Worm (Caenorhabditis elegans): ENCODE measurements around the gene chc-1.

The chc-1 gene

ce11 chrIII:10202894-10203871 is at the start of gene chc-1:
chc-1 (plus strand) TSS chrIII:10203821.
- TF ChIP-seq ama-1 (optimal IDR thresholded peaks at IDR 0.05) (no peak), F13C5.2 (tag; optimal IDR thresholded peaks at IDR 0.05) (no peak), aly-1 (tag; optimal IDR thresholded peaks at IDR 0.05) (no peak), scrt-1 (GFP tag; IDR thresholded peaks at IDR 0.05) (no peak), tbx-37 (GFP tag; conservative IDR thresholded peaks at IDR 0.05) (no peak), hmg-4 (GFP tag; optimal IDR thresholded peaks at IDR 0.05) (peak; percentile 1), tra-4 (tag; optimal IDR thresholded peaks at IDR 0.05) (no peak), pes-1 (GFP tag; IDR thresholded peaks at IDR 0.05) (no peak), B0310.2 (tag; optimal IDR thresholded peaks at IDR 0.05) (no peak)

DNA sequence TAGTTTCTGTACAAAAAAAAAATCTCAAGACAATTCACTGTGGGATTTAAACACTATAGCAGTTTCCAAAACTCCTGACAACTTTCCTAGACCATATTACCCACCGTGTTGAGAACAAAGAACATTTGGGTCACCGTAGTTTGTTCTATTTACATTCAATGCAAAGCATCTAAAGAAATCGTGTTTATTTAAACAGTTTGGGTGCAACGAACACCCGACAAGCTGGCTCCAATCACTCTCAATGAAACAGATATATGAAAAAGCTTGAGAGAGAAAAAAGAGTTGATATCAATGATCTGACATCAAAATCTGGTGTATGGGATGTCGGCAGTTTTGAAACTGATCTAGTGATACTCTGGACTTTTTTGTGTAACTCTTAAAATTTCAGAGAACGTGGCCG is 48.6 kb upstream of the chc-1 start:
- TF ChIP-seq hnd-1 (tag; optimal IDR thresholded peaks at IDR 0.05) (no peak), ceh-13 (GFP tag; optimal IDR thresholded peaks at IDR 0.05) (no peak), flt-1 (GFP tag; IDR thresholded peaks at IDR 0.05) (no peak)

DNA sequence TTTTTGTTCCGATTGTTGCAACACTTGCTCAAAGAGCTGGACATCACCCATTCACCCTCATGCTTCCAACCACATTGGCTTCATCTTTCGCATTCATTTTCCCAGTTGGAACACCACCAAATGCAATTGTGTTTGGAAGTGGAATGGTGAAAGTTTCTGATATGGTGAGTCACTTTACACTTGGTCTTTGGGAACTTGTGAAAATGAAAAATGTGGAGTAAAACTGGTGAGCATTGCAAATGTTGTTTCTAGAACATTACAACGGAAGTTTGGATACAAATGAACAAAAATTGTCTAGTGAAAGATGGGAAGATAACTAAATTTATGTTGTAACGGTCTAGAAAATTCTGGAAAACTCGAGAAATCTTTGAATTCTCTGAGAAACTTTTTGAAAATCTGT is 47.4 kb upstream of the chc-1 start:
- no peak for TF ChIP-seq tbx-37 (GFP tag; conservative IDR thresholded peaks at IDR 0.05)
- TF ChIP-seq ets-7 (tag; optimal IDR thresholded peaks at IDR 0.05), result no peak
- TF ChIP-seq flt-1 (GFP tag; IDR thresholded peaks at IDR 0.05), result no peak
- TF ChIP-seq aly-1 (tag; optimal IDR thresholded peaks at IDR 0.05), result no peak
- no peak for TF ChIP-seq hmg-4 (GFP tag; optimal IDR thresholded peaks at IDR 0.05)
- no peak for TF ChIP-seq ama-1 (optimal IDR thresholded peaks at IDR 0.05)
- TF ChIP-seq ceh-36 (tag; optimal IDR thresholded peaks at IDR 0.05), result no peak
- TF ChIP-seq B0310.2 (tag; optimal IDR thresholded peaks at IDR 0.05), result no peak
- TF ChIP-seq tra-4 (tag; optimal IDR thresholded peaks at IDR 0.05), result no peak
- no peak for TF ChIP-seq F13C5.2 (tag; optimal IDR thresholded peaks at IDR 0.05)
- no peak for TF ChIP-seq sea-1 (GFP tag; conservative IDR thresholded peaks at IDR 0.05)
- TF ChIP-seq hmbx-1 (tag; optimal IDR thresholded peaks at IDR 0.05), result no peak
- no peak for TF ChIP-seq tbx-11 (GFP tag; IDR thresholded peaks at IDR 0.05)
- no peak for TF ChIP-seq hnd-1 (tag; optimal IDR thresholded peaks at IDR 0.05)
- no peak for TF ChIP-seq scrt-1 (GFP tag; IDR thresholded peaks at IDR 0.05)
- TF ChIP-seq pes-1 (GFP tag; IDR thresholded peaks at IDR 0.05), result no peak

DNA sequence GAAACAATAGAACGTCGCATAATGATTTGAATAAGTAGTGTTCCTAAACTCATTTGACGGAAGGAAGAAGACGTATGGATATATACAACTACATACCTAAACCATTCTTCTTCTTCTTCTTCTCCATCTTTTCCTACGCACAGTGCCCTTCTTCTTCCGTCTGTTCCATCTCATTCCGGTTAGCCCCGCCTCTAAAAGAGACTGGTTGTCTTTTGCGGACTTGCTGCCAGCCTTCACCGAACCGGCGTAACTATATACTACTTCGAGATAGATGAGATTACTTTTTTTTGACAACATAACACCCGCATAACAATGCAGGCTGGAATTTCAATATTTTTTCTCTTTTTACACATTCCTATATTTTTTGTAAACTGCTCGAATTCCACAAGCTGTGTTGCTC is 43.2 kb upstream of the chc-1 start, which contains the start of the genes K08E5.5 and mua-3:
Gene K08E5.5, minus strand, starts transcription at position 101 of the 400 bp plus-strand sequence.
Gene mua-3, plus strand, starts transcription at position 313 of the 400 bp plus-strand sequence.
- no peak for TF ChIP-seq tbx-11 (GFP tag; IDR thresholded peaks at IDR 0.05)
- no peak for TF ChIP-seq tra-4 (tag; optimal IDR thresholded peaks at IDR 0.05)
- TF ChIP-seq flt-1 (GFP tag; IDR thresholded peaks at IDR 0.05), result no peak
- no peak for TF ChIP-seq pes-1 (GFP tag; IDR thresholded peaks at IDR 0.05)
- no peak for TF ChIP-seq aly-1 (tag; optimal IDR thresholded peaks at IDR 0.05)
- no peak for TF ChIP-seq hmbx-1 (tag; optimal IDR thresholded peaks at IDR 0.05)
- no peak for TF ChIP-seq B0310.2 (tag; optimal IDR thresholded peaks at IDR 0.05)

DNA sequence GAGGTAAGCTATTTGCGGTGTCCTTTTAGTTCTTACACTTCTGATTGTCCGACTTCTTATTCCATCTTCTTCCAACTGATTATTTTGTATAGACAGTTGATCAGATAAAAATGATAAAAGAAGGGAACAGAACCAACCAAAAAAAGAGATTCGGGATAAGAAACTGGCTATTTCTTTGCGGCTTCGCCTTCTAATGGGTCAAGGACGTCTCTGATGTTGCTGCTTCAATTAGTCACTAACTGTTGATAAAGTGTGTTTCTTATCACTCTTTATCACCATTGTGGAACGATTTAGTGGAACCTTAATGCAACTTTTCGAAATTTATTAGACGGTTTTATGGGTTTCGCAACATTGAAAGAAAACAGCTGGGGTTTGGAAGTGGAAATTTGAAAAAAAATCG is 33.4 kb upstream of the chc-1 start:
- TF ChIP-seq ets-7 (tag; optimal IDR thresholded peaks at IDR 0.05) (no peak), tbx-37 (GFP tag; conservative IDR thresholded peaks at IDR 0.05) (no peak), sea-1 (GFP tag; conservative IDR thresholded peaks at IDR 0.05) (no peak), hnd-1 (tag; optimal IDR thresholded peaks at IDR 0.05) (no peak), hmbx-1 (tag; optimal IDR thresholded peaks at IDR 0.05) (no peak), tbx-11 (GFP tag; IDR thresholded peaks at IDR 0.05) (no peak), ceh-36 (tag; optimal IDR thresholded peaks at IDR 0.05) (no peak), pes-1 (GFP tag; IDR thresholded peaks at IDR 0.05) (no peak), tra-4 (tag; optimal IDR thresholded peaks at IDR 0.05) (no peak), hmg-4 (GFP tag; optimal IDR thresholded peaks at IDR 0.05) (no peak), flt-1 (GFP tag; IDR thresholded peaks at IDR 0.05) (no peak), scrt-1 (GFP tag; IDR thresholded peaks at IDR 0.05) (no peak), F13C5.2 (tag; optimal IDR thresholded peaks at IDR 0.05) (no peak), aly-1 (tag; optimal IDR thresholded peaks at IDR 0.05) (no peak), B0310.2 (tag; optimal IDR thresholded peaks at IDR 0.05) (no peak), ama-1 (optimal IDR thresholded peaks at IDR 0.05) (no peak), ceh-13 (GFP tag; optimal IDR thresholded peaks at IDR 0.05) (no peak)

ce11 chrIII:10178023-10178422 is 25.6 kb upstream of the chc-1 start:
- TF ChIP-seq ama-1 (optimal IDR thresholded peaks at IDR 0.05), result no peak
- no peak for TF ChIP-seq tbx-37 (GFP tag; conservative IDR thresholded peaks at IDR 0.05)
- no peak for TF ChIP-seq hnd-1 (tag; optimal IDR thresholded peaks at IDR 0.05)
- no peak for TF ChIP-seq tbx-11 (GFP tag; IDR thresholded peaks at IDR 0.05)
- TF ChIP-seq ceh-36 (tag; optimal IDR thresholded peaks at IDR 0.05), result no peak
- no peak for TF ChIP-seq F13C5.2 (tag; optimal IDR thresholded peaks at IDR 0.05)
- no peak for TF ChIP-seq sea-1 (GFP tag; conservative IDR thresholded peaks at IDR 0.05)
- TF ChIP-seq hmbx-1 (tag; optimal IDR thresholded peaks at IDR 0.05), result no peak
- no peak for TF ChIP-seq tra-4 (tag; optimal IDR thresholded peaks at IDR 0.05)
- no peak for TF ChIP-seq scrt-1 (GFP tag; IDR thresholded peaks at IDR 0.05)
- no peak for TF ChIP-seq B0310.2 (tag; optimal IDR thresholded peaks at IDR 0.05)
- TF ChIP-seq flt-1 (GFP tag; IDR thresholded peaks at IDR 0.05), result no peak
- no peak for TF ChIP-seq ets-7 (tag; optimal IDR thresholded peaks at IDR 0.05)
- no peak for TF ChIP-seq aly-1 (tag; optimal IDR thresholded peaks at IDR 0.05)
- TF ChIP-seq pes-1 (GFP tag; IDR thresholded peaks at IDR 0.05), result no peak
- TF ChIP-seq hmg-4 (GFP tag; optimal IDR thresholded peaks at IDR 0.05), result no peak
- TF ChIP-seq ceh-13 (GFP tag; optimal IDR thresholded peaks at IDR 0.05), result no peak

- TF ChIP-seq hnd-1 (tag; optimal IDR thresholded peaks at IDR 0.05) (no peak), pes-1 (GFP tag; IDR thresholded peaks at IDR 0.05) (no peak), aly-1 (tag; optimal IDR thresholded peaks at IDR 0.05) (no peak), tbx-11 (GFP tag; IDR thresholded peaks at IDR 0.05) (no peak), tra-4 (tag; optimal IDR thresholded peaks at IDR 0.05) (no peak), scrt-1 (GFP tag; IDR thresholded peaks at IDR 0.05) (no peak), hmg-4 (GFP tag; optimal IDR thresholded peaks at IDR 0.05) (no peak), ama-1 (optimal IDR thresholded peaks at IDR 0.05) (no peak), ets-7 (tag; optimal IDR thresholded peaks at IDR 0.05) (no peak), B0310.2 (tag; optimal IDR thresholded peaks at IDR 0.05) (no peak), flt-1 (GFP tag; IDR thresholded peaks at IDR 0.05) (no peak), ceh-36 (tag; optimal IDR thresholded peaks at IDR 0.05) (no peak)
These were observed 25.1 kb upstream of the chc-1 start for ce11 chrIII:10178552-10178951.

All from whole organism, early embryonic.